Fruit fly (Drosophila melanogaster): Measurements from ENCODE around the gene mRpL22.

mRpL22 gene

DNA sequence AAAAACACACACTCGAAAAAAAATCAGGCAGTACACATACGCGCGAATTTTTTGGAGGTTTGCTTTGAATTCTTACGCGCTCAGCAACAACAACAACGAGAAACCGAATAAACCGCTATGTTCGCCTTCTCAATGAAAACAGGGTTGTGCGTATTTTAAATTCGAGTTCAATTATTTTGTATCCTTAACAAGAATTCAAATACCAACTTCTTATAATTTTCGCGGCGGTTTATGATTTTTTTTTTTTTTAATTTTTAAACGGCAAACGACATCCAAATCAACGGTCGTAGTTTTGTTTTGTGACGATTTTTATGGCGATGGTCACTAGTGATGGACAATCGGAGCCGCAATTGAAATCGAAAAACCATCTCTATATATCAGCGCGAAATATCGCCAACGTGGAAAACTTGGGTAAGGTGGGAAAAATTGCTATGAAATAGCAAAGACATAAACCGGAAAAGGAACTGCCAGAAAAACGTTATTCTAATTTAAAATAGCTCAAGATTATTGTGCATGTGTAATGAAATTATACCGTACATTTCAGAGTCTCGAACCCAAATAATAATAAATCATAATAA is 32.1 kb upstream of the mRpL22 start, which contains the start of gene goe (continued):
- TF ChIP-seq bab2 (GFP tag; optimal IDR thresholded peaks at IDR 0.05), result peak; percentile 81
- TF ChIP-seq Jarid2 (GFP tag; optimal IDR thresholded peaks at IDR 0.05), result peak; percentile 49
- TF ChIP-seq seq (GFP tag; IDR thresholded peaks at IDR 0.05), result peak; percentile 44; the same call in 1 of the 2 replicates
- no peak for TF ChIP-seq Deaf1 (tag; optimal IDR thresholded peaks at IDR 0.05)
- peak; percentile 65 for TF ChIP-seq CG33557 (GFP tag; optimal IDR thresholded peaks at IDR 0.05)
- peak; percentile 92 for TF ChIP-seq CG13624 (GFP tag; optimal IDR thresholded peaks at IDR 0.05)
- peak; percentile 89 for TF ChIP-seq shn (GFP tag; optimal IDR thresholded peaks at IDR 0.05)
- peak; percentile 76 for TF ChIP-seq vnd (GFP tag; IDR thresholded peaks at IDR 0.05; ENCODE audit: partially characterized antibody)
- peak; percentile 77 for TF ChIP-seq Fer1 (GFP tag; optimal IDR thresholded peaks at IDR 0.05)
- TF ChIP-seq chif (GFP tag; optimal IDR thresholded peaks at IDR 0.05), result peak; percentile 78 to 90
- peak; percentile 59; the same call in 2 of the 3 replicates for TF ChIP-seq croc (GFP tag; conservative IDR thresholded peaks at IDR 0.05)
- peak; percentile 91 for TF ChIP-seq CG17912 (GFP tag; optimal IDR thresholded peaks at IDR 0.05)
- peak; percentile 54 for TF ChIP-seq Xrp1 (GFP tag; IDR thresholded peaks at IDR 0.05)
- peak; percentile 91 for TF ChIP-seq HmgD (GFP tag; optimal IDR thresholded peaks at IDR 0.05)
- no peak for TF ChIP-seq yki (optimal IDR thresholded peaks at IDR 0.05)
- TF ChIP-seq Ada2b (GFP tag; IDR thresholded peaks at IDR 0.05), result peak; percentile 57
- peak; percentile 53 for TF ChIP-seq cg (GFP tag; optimal IDR thresholded peaks at IDR 0.05)
- TF ChIP-seq CG17802 (tag; optimal IDR thresholded peaks at IDR 0.05), result peak; percentile 31
- TF ChIP-seq CG15011 (GFP tag; optimal IDR thresholded peaks at IDR 0.05), result peak; percentile 62
- peak; percentile 76 for TF ChIP-seq row (GFP tag; IDR thresholded peaks at IDR 0.05)
- peak; percentile 59 for TF ChIP-seq crc (GFP tag; optimal IDR thresholded peaks at IDR 0.05)
- peak; percentile 65; the same call in 1 of the 3 replicates for TF ChIP-seq CG7963 (GFP tag; IDR thresholded peaks at IDR 0.05; ENCODE audit: partially characterized antibody)
- TF ChIP-seq CG8089 (GFP tag; optimal IDR thresholded peaks at IDR 0.05), result peak; percentile 62
- TF ChIP-seq CG18011 (GFP tag; optimal IDR thresholded peaks at IDR 0.05), result peak; percentile 65
- peak; percentile 90 for TF ChIP-seq NfI (GFP tag; optimal IDR thresholded peaks at IDR 0.05)
- TF ChIP-seq CG15514 (GFP tag; optimal IDR thresholded peaks at IDR 0.05), result peak; percentile 88
- TF ChIP-seq sens-2 (GFP tag; IDR thresholded peaks at IDR 0.05), result peak; percentile 70
- no peak for TF ChIP-seq Doc2 (GFP tag; IDR thresholded peaks at IDR 0.05)
- peak; percentile 63 for TF ChIP-seq tgo (GFP tag; IDR thresholded peaks at IDR 0.05)
- TF ChIP-seq Sry-β (GFP tag; optimal IDR thresholded peaks at IDR 0.05), result peak; percentile 26
- peak; percentile 86 for TF ChIP-seq Dll (GFP tag; IDR thresholded peaks at IDR 0.05; ENCODE audit: partially characterized antibody)
- peak; percentile 77 for TF ChIP-seq org-1 (GFP tag; optimal IDR thresholded peaks at IDR 0.05)
- TF ChIP-seq hbn (GFP tag; IDR thresholded peaks at IDR 0.05; ENCODE audit: partially characterized antibody), result peak; percentile 87
- TF ChIP-seq CG11560 (tag; IDR thresholded peaks at IDR 0.05), result peak; percentile 51; the same call in 2 of the 3 replicates
- TF ChIP-seq CG10267 (tag; optimal IDR thresholded peaks at IDR 0.05), result peak; percentile 62
- TF ChIP-seq vfl (GFP tag; optimal IDR thresholded peaks at IDR 0.05), result peak; percentile 87
- TF ChIP-seq Awh (GFP tag; IDR thresholded peaks at IDR 0.05), result peak; percentile 39; the same call in 1 of the 2 replicates
- TF ChIP-seq CG11504 (tag; optimal IDR thresholded peaks at IDR 0.05), result peak; percentile 61
- peak; percentile 43; the same call in 1 of the 2 replicates for TF ChIP-seq dati (GFP tag; IDR thresholded peaks at IDR 0.05)
- TF ChIP-seq gsb-n (tag; optimal IDR thresholded peaks at IDR 0.05), result peak; percentile 72
- TF ChIP-seq CG10431 (GFP tag; optimal IDR thresholded peaks at IDR 0.05), result peak; percentile 57
- TF ChIP-seq ci (GFP tag; IDR thresholded peaks at IDR 0.05), result peak; percentile 96
- peak; percentile 76 for TF ChIP-seq Aef1 (GFP tag; IDR thresholded peaks at IDR 0.05)
- TF ChIP-seq tx (GFP tag; optimal IDR thresholded peaks at IDR 0.05), result peak; percentile 73
- 0 out of 2 replicates have a peak, but pooled peaks have one; percentile 32 for TF ChIP-seq CG31441 (GFP tag; IDR thresholded peaks at IDR 0.05)
- TF ChIP-seq B-H2 (GFP tag; optimal IDR thresholded peaks at IDR 0.05), result peak; percentile 74
- no peak for TF ChIP-seq Hr39 (optimal IDR thresholded peaks at IDR 0.05)
- peak; percentile 81 for TF ChIP-seq Gug (GFP tag; IDR thresholded peaks at IDR 0.05)
- TF ChIP-seq ato (GFP tag; IDR thresholded peaks at IDR 0.05; ENCODE audit: partially characterized antibody), result peak; percentile 63
- peak; percentile 29; the same call in 1 of the 3 replicates for TF ChIP-seq CG11695 (GFP tag; IDR thresholded peaks at IDR 0.05)

Measured in whole organism, embryonic.